Worm (Caenorhabditis elegans) whole organism, young adult: ENCODE data around the gene F44G4.1.

Source experiments
- aptf-2 ChIP-seq: fragments of 200-800 bp; sonication (Bioruptor generic); conservative IDR thresholded peaks from 2 replicates; pipeline ENCODE4 v1.3.6; 2022; ENCODE audit warnings: missing genetic modification reagents, missing genetic modification characterization, missing compliant biosample characterization
- efl-1 ChIP-seq: fragments of 150-350 bp; optimal IDR thresholded peaks from 2 replicates; lab custom pipeline; 2014; ENCODE audit warnings: missing biosample characterization, missing genetic modification reagents, missing genetic modification characterization
- hlh-26 ChIP-seq: fragments of 200-800 bp; sonication (Bioruptor generic); conservative IDR thresholded peaks from 2 replicates; pipeline ENCODE4 v1.3.6; 2022; ENCODE audit warnings: missing genetic modification reagents, missing genetic modification characterization, missing compliant biosample characterization
- lin-35 ChIP-seq, 3 experiments: fragments of 150-350 bp in 2 of 3; sonication (generic microtip) in 1 of 3; optimal IDR thresholded peaks; 2 replicates each; lab custom pipeline; 2014 to 2018; ENCODE audit warnings: missing biosample characterization in 3 of 3, missing genetic modification characterization in 3 of 3, missing genetic modification reagents in 3 of 3
- mcd-1 ChIP-seq: fragments of 200-800 bp; sonication (Bioruptor generic); IDR thresholded peaks from 2 replicates; pipeline ENCODE4 v1.3.6; 2022; ENCODE audit warnings: missing genetic modification reagents, missing genetic modification characterization, missing compliant biosample characterization
- nhr-80 ChIP-seq: sonication (generic microtip); optimal IDR thresholded peaks from 2 replicates; lab custom pipeline; 2016; ENCODE audit warnings: missing genetic modification characterization, missing compliant biosample characterization
- zim-3 ChIP-seq: sonication (generic microtip); optimal IDR thresholded peaks from 2 replicates; lab custom pipeline; 2017; ENCODE audit warnings: mild to moderate bottlenecking, missing genetic modification characterization, moderate library complexity, missing compliant biosample characterization

DNA sequence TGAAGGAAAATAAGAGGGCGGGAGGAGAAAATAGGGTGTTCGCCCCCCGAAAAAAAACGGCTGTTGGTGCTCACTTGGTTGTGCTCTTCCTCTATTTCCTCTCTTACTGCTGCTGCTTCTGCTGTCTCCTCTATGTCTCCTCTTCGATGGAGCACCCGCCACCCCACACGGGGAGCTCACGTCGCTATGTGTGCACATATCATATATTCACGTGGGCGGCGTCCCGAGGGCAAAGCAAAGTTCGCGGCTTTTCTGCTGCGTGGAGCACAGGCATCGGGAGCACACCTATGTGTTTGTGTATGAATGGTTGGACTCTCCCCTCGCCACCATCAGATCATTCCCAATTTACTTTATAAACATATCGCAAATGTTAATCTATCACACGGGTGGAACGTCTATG lies 18.9 kb downstream of the F44G4.1 start:
- TF ChIP-seq efl-1 (GFP tag; lab: Kevin White, UChicago) (no peak), zim-3 (tag; lab: Kevin White, UChicago) (no peak), lin-35 (GFP tag; optimal IDR thresholded peaks at IDR 0.05; lab: Kevin White, UChicago) (no peak), mcd-1 (GFP tag; lab: Robert Waterston, UW) (0 out of 2 replicates have a peak, but pooled peaks have one; percentile 40), hlh-26 (GFP tag; lab: Robert Waterston, UW) (no peak), nhr-80 (tag; lab: Kevin White, UChicago) (no peak), aptf-2 (GFP tag; lab: Robert Waterston, UW) (no peak; the same call in 1 of the 2 replicates)
